Worm (Caenorhabditis elegans): ENCODE results near the gene pqn-15.

ce11 chrX:4314939-4315338, 8.2 kb upstream of the pqn-15 start:
- TF ChIP-seq ceh-36 (tag; optimal IDR thresholded peaks at IDR 0.05) (no peak), hmg-4 (GFP tag; optimal IDR thresholded peaks at IDR 0.05) (no peak), F13C5.2 (tag; optimal IDR thresholded peaks at IDR 0.05) (no peak), aly-1 (tag; optimal IDR thresholded peaks at IDR 0.05) (no peak)
